Fruit fly (Drosophila melanogaster) whole organism, embryonic: ENCODE data around the gene lok.

ENCODE experiments used
- ATbp ChIP-seq: fragments of 200-800 bp; sonication (Bioruptor generic); optimal IDR thresholded peaks from 2 replicates; lab custom pipeline; 2017; ENCODE audit warnings: missing biosample characterization, mild to moderate bottlenecking, missing genetic modification characterization, missing genetic modification reagents
- Abd-B ChIP-seq: fragments of 200-800 bp; sonication (Bioruptor generic); optimal IDR thresholded peaks from 2 replicates; lab custom pipeline; 2018; ENCODE audit warnings: missing biosample characterization, mild to moderate bottlenecking, missing genetic modification characterization, moderate library complexity
- Asciz ChIP-seq: fragments of 200-800 bp; sonication (Bioruptor generic); optimal IDR thresholded peaks from 2 replicates; lab custom pipeline; 2017; ENCODE audit warnings: missing biosample characterization, mild to moderate bottlenecking, missing genetic modification characterization, missing genetic modification reagents
- Atf-2 ChIP-seq: fragments of 200-800 bp; sonication (Bioruptor generic); optimal IDR thresholded peaks from 2 replicates; lab custom pipeline; 2016; ENCODE audit warnings: missing biosample characterization, missing genetic modification characterization
- CG11247 ChIP-seq: fragments of 200-800 bp; sonication (Bioruptor generic); IDR thresholded peaks from 2 replicates; pipeline ENCODE4 v1.3.6; 2022; ENCODE audit warnings: missing biosample characterization, missing genetic modification characterization
- CG11504 ChIP-seq: fragments of 200-800 bp; sonication (Bioruptor generic); optimal IDR thresholded peaks from 3 replicates; lab custom pipeline; 2019; ENCODE audit warnings: missing biosample characterization, mild to moderate bottlenecking, missing genetic modification characterization, moderate library complexity
- CG11695 ChIP-seq: fragments of 200-800 bp; sonication (Bioruptor generic); IDR thresholded peaks from 3 replicates; pipeline ENCODE4 v1.3.6; 2022; ENCODE audit warnings: missing biosample characterization, missing genetic modification characterization
- CG12155 ChIP-seq: fragments of 200-800 bp; sonication (Bioruptor generic); optimal IDR thresholded peaks from 3 replicates; lab custom pipeline; 2016; ENCODE audit warnings: missing biosample characterization, missing genetic modification characterization
- CG1233 ChIP-seq: fragments of 200-800 bp; sonication (Bioruptor generic); optimal IDR thresholded peaks from 4 replicates; lab custom pipeline; 2018; ENCODE audit warnings: missing biosample characterization, mild to moderate bottlenecking, missing genetic modification characterization
- CG13296 ChIP-seq: fragments of 200-800 bp; sonication (Bioruptor generic); optimal IDR thresholded peaks from 3 replicates; lab custom pipeline; 2018; ENCODE audit warnings: missing biosample characterization, mild to moderate bottlenecking, missing genetic modification characterization
- CG13624 ChIP-seq: fragments of 200-800 bp; sonication (Bioruptor generic); optimal IDR thresholded peaks from 2 replicates; lab custom pipeline; 2016; ENCODE audit warnings: missing biosample characterization, missing genetic modification characterization
- CG17612 ChIP-seq: fragments of 200-800 bp; sonication (Bioruptor generic); IDR thresholded peaks from 2 replicates; pipeline ENCODE4 v1.3.6; 2022; ENCODE audit warnings: missing biosample characterization, missing genetic modification characterization
- CG2678 ChIP-seq: fragments of 200-800 bp; sonication (Bioruptor generic); optimal IDR thresholded peaks from 3 replicates; lab custom pipeline; 2019; ENCODE audit warnings: missing biosample characterization, mild to moderate bottlenecking, missing genetic modification characterization, moderate library complexity
- CG30431 ChIP-seq: fragments of 200-800 bp; sonication (Bioruptor generic); optimal IDR thresholded peaks from 2 replicates; lab custom pipeline; 2017; ENCODE audit warnings: missing biosample characterization, missing genetic modification characterization
- CG3726 ChIP-seq: fragments of 200-800 bp; sonication (Bioruptor generic); IDR thresholded peaks from 3 replicates; pipeline ENCODE4, ENCODE4 v1.3.6; 2022; ENCODE audit warnings: missing biosample characterization, missing genetic modification characterization
- CG4424 ChIP-seq: fragments of 200-800 bp; sonication (Bioruptor generic); optimal IDR thresholded peaks from 3 replicates; lab custom pipeline; 2016; ENCODE audit warnings: missing biosample characterization, missing genetic modification characterization
- CG7271 ChIP-seq: fragments of 200-800 bp; sonication (Bioruptor generic); optimal IDR thresholded peaks from 2 replicates; lab custom pipeline; 2018; ENCODE audit warnings: missing biosample characterization, mild to moderate bottlenecking, missing genetic modification characterization, moderate library complexity
- CG7556 ChIP-seq: fragments of 200-800 bp; sonication (Bioruptor generic); optimal IDR thresholded peaks from 2 replicates; lab custom pipeline; 2017; ENCODE audit warnings: missing biosample characterization, mild to moderate bottlenecking, missing genetic modification characterization
- Eip74EF ChIP-seq, 2 experiments: fragments of 200-800 bp in 1 of 2; fragments of >200 bp in 1 of 2; sonication (Bioruptor generic) in 1 of 2; optimal IDR thresholded peaks; 2 replicates each; lab custom pipeline; 2017 to 2019; ENCODE audit warnings: missing biosample characterization in 2 of 2, missing genetic modification characterization in 2 of 2, mild to moderate bottlenecking in 1 of 2, moderate library complexity in 1 of 2
- HmgD ChIP-seq: fragments of 200-800 bp; sonication (Bioruptor generic); optimal IDR thresholded peaks from 3 replicates; lab custom pipeline; 2016; ENCODE audit warnings: missing biosample characterization, missing genetic modification characterization
- Hr51 ChIP-seq, 2 experiments: fragments of 200-800 bp; sonication (Bioruptor generic); optimal IDR thresholded peaks; 2 replicates in 1 of 2; 3 replicates in 1 of 2; lab custom pipeline; 2016 to 2018; ENCODE audit warnings: missing biosample characterization in 2 of 2, missing genetic modification characterization in 2 of 2, mild to moderate bottlenecking in 1 of 2, moderate library complexity in 1 of 2
- Hr78 ChIP-seq, 2 experiments: fragments of 200-800 bp in 1 of 2; fragments of >200 bp in 1 of 2; sonication (Bioruptor generic) in 1 of 2; optimal IDR thresholded peaks; 2 replicates each; lab custom pipeline; 2017 to 2019; ENCODE audit warnings: missing biosample characterization in 2 of 2, missing genetic modification characterization in 2 of 2, mild to moderate bottlenecking in 1 of 2, moderate library complexity in 1 of 2
- Kr ChIP-seq: fragments of 200-800 bp; sonication (Bioruptor generic); optimal IDR thresholded peaks from 2 replicates; lab custom pipeline; 2017; ENCODE audit warnings: missing biosample characterization, mild to moderate bottlenecking, missing genetic modification characterization
- Lhr ChIP-seq: fragments of 200-800 bp; sonication (Bioruptor generic); optimal IDR thresholded peaks from 3 replicates; lab custom pipeline; 2017; ENCODE audit warnings: mild to moderate bottlenecking, missing biosample characterization, missing genetic modification reagents, missing genetic modification characterization
- MBD-R2 ChIP-seq: fragments of 200-800 bp; sonication (Bioruptor generic); IDR thresholded peaks from 2 replicates; pipeline ENCODE4 v1.3.6; 2022; ENCODE audit warnings: missing biosample characterization, missing genetic modification characterization
- Med ChIP-seq: fragments of 200-800 bp; sonication (Bioruptor generic); peaks from one replicate; lab custom pipeline; 2016; ENCODE audit warnings: missing biosample characterization, missing genetic modification characterization, mild to moderate bottlenecking, inconsistent platforms, moderate library complexity
- Optix ChIP-seq: fragments of 200-800 bp; sonication (Bioruptor generic); IDR thresholded peaks from 3 replicates; pipeline ENCODE4 v1.3.6; 2022; ENCODE audit warnings: missing biosample characterization, missing genetic modification characterization
- Poxn ChIP-seq: fragments of 200-800 bp; sonication (Bioruptor generic); IDR thresholded peaks from 2 replicates; pipeline ENCODE4 v1.3.6; 2022; ENCODE audit warnings: missing biosample characterization, missing genetic modification characterization
- Ptx1 ChIP-seq: fragments of 200-800 bp; sonication (Bioruptor generic); IDR thresholded peaks from 2 replicates; pipeline ENCODE4 v1.3.6; 2022; ENCODE audit warnings: missing biosample characterization, missing genetic modification characterization
- Rx ChIP-seq: fragments of 200-800 bp; sonication (Bioruptor generic); IDR thresholded peaks from 2 replicates; pipeline ENCODE4 v1.3.6; 2022; ENCODE audit warnings: missing biosample characterization, missing genetic modification characterization
- Stat92E ChIP-seq, 3 experiments: fragments of >200 bp in 2 of 3; fragments of 200-800 bp in 1 of 3; sonication (Bioruptor generic) in 1 of 3; optimal IDR thresholded peaks; 2 replicates each; lab custom pipeline; 2017 to 2019; ENCODE audit warnings: missing biosample characterization in 3 of 3, missing genetic modification characterization in 3 of 3, mild to moderate bottlenecking in 1 of 3, moderate library complexity in 1 of 3
- br ChIP-seq: fragments of >200 bp; optimal IDR thresholded peaks from 2 replicates; lab custom pipeline; 2017
- cato ChIP-seq: fragments of 200-800 bp; sonication (Bioruptor generic); optimal IDR thresholded peaks from 2 replicates; lab custom pipeline; 2016; ENCODE audit warnings: missing biosample characterization, missing genetic modification characterization, borderline replicate concordance
- ci ChIP-seq: fragments of 200-800 bp; sonication (Bioruptor generic); IDR thresholded peaks from 3 replicates; pipeline ENCODE4 v1.3.6; 2022; ENCODE audit warnings: missing biosample characterization, missing genetic modification characterization
- danr ChIP-seq: fragments of 200-800 bp; sonication (Bioruptor generic); IDR thresholded peaks from 2 replicates; pipeline ENCODE4 v1.3.6; 2022; ENCODE audit warnings: missing biosample characterization, missing genetic modification characterization
- dmrt11E ChIP-seq: fragments of 200-800 bp; sonication (Bioruptor generic); optimal IDR thresholded peaks from 3 replicates; lab custom pipeline; 2018; ENCODE audit warnings: missing biosample characterization, mild to moderate bottlenecking, missing genetic modification characterization, moderate library complexity
- emc ChIP-seq: fragments of 200-800 bp; sonication (Bioruptor generic); optimal IDR thresholded peaks from 2 replicates; lab custom pipeline; 2016; ENCODE audit warnings: missing biosample characterization, missing genetic modification characterization
- en ChIP-seq: fragments of 200-800 bp; sonication (Bioruptor generic); optimal IDR thresholded peaks from 2 replicates; lab custom pipeline; 2016; ENCODE audit warnings: missing biosample characterization, missing genetic modification characterization
- eyg ChIP-seq: fragments of 200-800 bp; sonication (Bioruptor generic); optimal IDR thresholded peaks from 3 replicates; lab custom pipeline; 2016; ENCODE audit warnings: missing biosample characterization, missing genetic modification characterization
- hbn ChIP-seq: fragments of 200-800 bp; sonication (Bioruptor generic); IDR thresholded peaks from 2 replicates; pipeline ENCODE4 v1.3.6; 2022; ENCODE audit warnings: missing biosample characterization, missing genetic modification characterization; ENCODE audit not compliant: partially characterized antibody
- jigr1 ChIP-seq: fragments of 200-800 bp; sonication (Bioruptor generic); IDR thresholded peaks from 3 replicates; pipeline ENCODE4 v1.3.6; 2022; ENCODE audit warnings: missing biosample characterization, missing genetic modification characterization
- nau ChIP-seq: fragments of 200-800 bp; sonication (Bioruptor generic); optimal IDR thresholded peaks from 3 replicates; lab custom pipeline; 2017; ENCODE audit warnings: missing biosample characterization, mild to moderate bottlenecking, missing genetic modification characterization, missing genetic modification reagents
- p53 ChIP-seq: fragments of 200-800 bp; sonication (Bioruptor generic); optimal IDR thresholded peaks from 2 replicates; lab custom pipeline; 2016; ENCODE audit warnings: missing biosample characterization, missing genetic modification characterization
- pan ChIP-seq, 4 experiments: fragments of >200 bp in 3 of 4; fragments of 200-800 bp in 1 of 4; sonication (Bioruptor generic) in 1 of 4; optimal IDR thresholded peaks in 3 of 4; IDR thresholded peaks in 1 of 4; 2 replicates each; pipeline versions ENCODE4 v1.3.6 to Lab custom; 2017 to 2022; ENCODE audit warnings: missing biosample characterization in 2 of 4, missing genetic modification characterization in 2 of 4, mixed read lengths in 1 of 4
- psq ChIP-seq: fragments of 200-800 bp; sonication (Bioruptor generic); optimal IDR thresholded peaks from 2 replicates; lab custom pipeline; 2017; ENCODE audit warnings: missing biosample characterization, missing genetic modification characterization
- row ChIP-seq: fragments of 200-800 bp; sonication (Bioruptor generic); IDR thresholded peaks from 3 replicates; pipeline ENCODE4 v1.3.6; 2022; ENCODE audit warnings: missing biosample characterization, missing genetic modification characterization
- sens-2 ChIP-seq: fragments of 200-800 bp; sonication (Bioruptor generic); IDR thresholded peaks from 2 replicates; pipeline ENCODE4 v1.3.6; 2022; ENCODE audit warnings: missing biosample characterization, missing genetic modification characterization
- sqz ChIP-seq: fragments of 200-800 bp; sonication (Bioruptor generic); optimal IDR thresholded peaks from 3 replicates; lab custom pipeline; 2018; ENCODE audit warnings: missing biosample characterization, mild to moderate bottlenecking, missing genetic modification characterization
- zf30C ChIP-seq: fragments of 200-800 bp; sonication (Bioruptor generic); optimal IDR thresholded peaks from 3 replicates; lab custom pipeline; 2018; ENCODE audit warnings: missing biosample characterization, mild to moderate bottlenecking, missing genetic modification characterization

lok gene

dm6 chr2L:20061018-20061657 lies at the start of gene lok, which contains the start of gene barr (continued):
- no peak for TF ChIP-seq HmgD (GFP tag; lab: Kevin White, UChicago)
- TF ChIP-seq Med: peak; percentile 82
- TF ChIP-seq Optix (GFP tag; lab: Robert Waterston, UW): no peak
- TF ChIP-seq CG30431: no peak
- no peak for TF ChIP-seq CG11695
- TF ChIP-seq CG7556 (GFP tag; lab: Kevin White, UChicago): peak; percentile 57
- no peak for TF ChIP-seq hbn (GFP tag; lab: Robert Waterston, UW)
- TF ChIP-seq zf30C (GFP tag; lab: Kevin White, UChicago): no peak
- peak; percentile 16 for TF ChIP-seq cato (GFP tag; lab: Kevin White, UChicago)
- no peak for TF ChIP-seq sqz (GFP tag; lab: Kevin White, UChicago)
- TF ChIP-seq row (GFP tag; lab: Robert Waterston, UW): peak; percentile 83
- TF ChIP-seq CG7271 (tag; lab: Kevin White, UChicago): no peak
- TF ChIP-seq CG17612 (GFP tag; lab: Robert Waterston, UW): no peak
- no peak for TF ChIP-seq Eip74EF (GFP tag; optimal IDR thresholded peaks at IDR 0.05; lab: Kevin White, UChicago)
- peak in 1 of 2 experiments; percentile 57 for TF ChIP-seq Hr51 (GFP tag; optimal IDR thresholded peaks at IDR 0.05; lab: Kevin White, UChicago)
- TF ChIP-seq CG3726 (GFP tag; lab: Robert Waterston, UW): no peak
- TF ChIP-seq Poxn (GFP tag; lab: Robert Waterston, UW): no peak
- TF ChIP-seq Hr78 (GFP tag; optimal IDR thresholded peaks at IDR 0.05; lab: Kevin White, UChicago): no peak
- TF ChIP-seq emc: no peak
- no peak for TF ChIP-seq Asciz (GFP tag; lab: Kevin White, UChicago)
- no peak for TF ChIP-seq CG11247 (GFP tag; lab: Robert Waterston, UW)
- TF ChIP-seq Atf-2 (GFP tag; lab: Kevin White, UChicago): peak; percentile 62
- TF ChIP-seq ATbp (GFP tag; lab: Kevin White, UChicago): no peak
- TF ChIP-seq Ptx1: peak; percentile 61; the same call in 1 of the 2 replicates
- TF ChIP-seq MBD-R2 (GFP tag; lab: Robert Waterston, UW): peak; percentile 34
- TF ChIP-seq CG11504 (tag; lab: Kevin White, UChicago): peak; percentile 68
- no peak for TF ChIP-seq br (lab: Kevin White, UChicago)
- peak; percentile 12 for TF ChIP-seq CG13624 (GFP tag; lab: Kevin White, UChicago)
- no peak for TF ChIP-seq nau (GFP tag; lab: Kevin White, UChicago)
- no peak for TF ChIP-seq CG2678 (tag; lab: Kevin White, UChicago)
- peak; percentile 71 for TF ChIP-seq Abd-B (GFP tag; lab: Kevin White, UChicago)
- TF ChIP-seq CG4424 (GFP tag; lab: Kevin White, UChicago): peak; percentile 58
- peak; percentile 47 for TF ChIP-seq CG12155 (GFP tag; lab: Kevin White, UChicago)
- peak; percentile 20; the same call in 1 of the 2 replicates for TF ChIP-seq danr (GFP tag; lab: Robert Waterston, UW)
- no peak for TF ChIP-seq CG13296 (GFP tag; lab: Kevin White, UChicago)
- no peak for TF ChIP-seq Stat92E (GFP tag; optimal IDR thresholded peaks at IDR 0.05; lab: Kevin White, UChicago)
- peak; percentile 63 for TF ChIP-seq dmrt11E (tag; lab: Kevin White, UChicago)
- peak; percentile 49 for TF ChIP-seq Lhr (GFP tag; lab: Kevin White, UChicago)
- no peak for TF ChIP-seq jigr1 (GFP tag; lab: Robert Waterston, UW)
- TF ChIP-seq CG1233: peak; percentile 49
- TF ChIP-seq psq (GFP tag; lab: Kevin White, UChicago): peak; percentile 44
- TF ChIP-seq en: peak; percentile 9
- no peak for TF ChIP-seq pan (optimal IDR thresholded peaks at IDR 0.05; lab: Kevin White, UChicago)
- no peak for TF ChIP-seq pan (GFP tag; optimal IDR thresholded peaks at IDR 0.05 in 1 of 2, IDR thresholded peaks at IDR 0.05 in 1 of 2)
- no peak for TF ChIP-seq p53
- no peak for TF ChIP-seq eyg (GFP tag; lab: Kevin White, UChicago)
- TF ChIP-seq sens-2 (GFP tag; lab: Robert Waterston, UW): no peak
- TF ChIP-seq Kr (GFP tag; lab: Kevin White, UChicago): no peak
- TF ChIP-seq ci (GFP tag; lab: Robert Waterston, UW): 0 out of 3 replicates have a peak, but pooled peaks have one; percentile 10
- TF ChIP-seq Rx (GFP tag; lab: Robert Waterston, UW): no peak
